Worm (Caenorhabditis elegans) whole organism, midembryonic: ENCODE data around the gene Y5F2A.4.

ENCODE experiments used
- T22C8.4 ChIP-seq: fragments of 200-800 bp; sonication (Bioruptor generic); IDR thresholded peaks from 2 replicates; pipeline ENCODE4 v1.3.6; 2022; ENCODE audit warnings: missing genetic modification characterization, missing compliant biosample characterization
- cog-1 ChIP-seq: sonication (generic microtip); optimal IDR thresholded peaks from 2 replicates; lab custom pipeline; 2016; ENCODE audit warnings: missing genetic modification characterization, missing compliant biosample characterization
- flt-1 ChIP-seq: fragments of 200-800 bp; sonication (Bioruptor generic); IDR thresholded peaks from 2 replicates; pipeline ENCODE4 v1.3.6; 2022; ENCODE audit warnings: missing genetic modification characterization, missing compliant biosample characterization
- klf-2 ChIP-seq: fragments of 200-800 bp; sonication (Bioruptor generic); conservative IDR thresholded peaks from 2 replicates; pipeline ENCODE4 v1.3.6; 2022; ENCODE audit warnings: missing genetic modification reagents, missing genetic modification characterization, missing compliant biosample characterization
- med-1 ChIP-seq: sonication (generic microtip); optimal IDR thresholded peaks from 2 replicates; lab custom pipeline; 2017; ENCODE audit warnings: missing genetic modification characterization, mild to moderate bottlenecking, missing compliant biosample characterization, antibody characterized with exemption, missing genetic modification reagents; ENCODE audit not compliant: insufficient read depth
- ref-1 ChIP-seq: fragments of 200-800 bp; sonication (Bioruptor generic); conservative IDR thresholded peaks from 2 replicates; pipeline ENCODE4 v1.3.6; 2022; ENCODE audit warnings: missing genetic modification reagents, missing genetic modification characterization, missing compliant biosample characterization
- tab-1 ChIP-seq: fragments of 200-800 bp; sonication (Bioruptor generic); IDR thresholded peaks from 2 replicates; pipeline ENCODE4 v1.3.6; 2022; ENCODE audit warnings: missing genetic modification characterization, missing compliant biosample characterization
- ztf-23 ChIP-seq: fragments of 200-800 bp; sonication (Bioruptor generic); IDR thresholded peaks from 2 replicates; pipeline ENCODE4 v1.3.6; 2022; ENCODE audit warnings: missing genetic modification reagents, missing genetic modification characterization, missing compliant biosample characterization
- ztf-29 ChIP-seq: fragments of 200-800 bp; sonication (Bioruptor generic); IDR thresholded peaks from 2 replicates; pipeline ENCODE4 v1.3.6; 2022; ENCODE audit warnings: missing genetic modification reagents, missing genetic modification characterization, missing compliant biosample characterization

The Y5F2A.4 gene

DNA sequence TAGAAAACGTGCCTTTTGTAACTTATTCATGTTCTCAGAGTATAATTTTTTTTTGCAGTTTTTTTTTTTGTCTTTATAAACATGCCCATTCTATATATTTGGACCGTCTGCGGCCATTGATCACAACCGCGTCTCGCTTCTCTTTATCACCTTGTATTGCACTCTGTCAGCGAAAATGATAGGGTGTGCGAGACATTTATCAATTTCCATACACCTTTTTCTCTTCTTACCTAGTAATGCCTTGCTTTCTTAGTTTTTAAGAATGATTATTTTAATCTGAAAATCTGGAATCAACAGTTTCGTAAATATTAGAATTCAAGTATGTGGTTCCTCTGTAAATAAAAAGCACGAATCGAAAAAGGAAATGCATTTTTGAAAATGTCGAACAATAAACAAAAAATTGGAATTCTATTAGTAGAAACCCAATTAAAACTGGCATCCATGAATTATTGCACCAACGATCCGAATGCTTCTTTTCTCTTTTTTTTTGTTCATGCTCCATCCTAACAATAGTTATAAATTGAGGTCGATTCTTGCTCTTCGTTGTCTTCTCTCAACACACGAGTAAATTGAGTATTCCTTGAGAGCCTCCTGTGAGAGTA lies 41.2 kb downstream of the Y5F2A.4 start:
- TF ChIP-seq med-1 (GFP tag; lab: Kevin White, UChicago) (no peak), ref-1 (no peak), cog-1 (tag; lab: Kevin White, UChicago) (no peak), klf-2 (no peak), ztf-23 (GFP tag; lab: Robert Waterston, UW) (no peak), flt-1 (GFP tag; lab: Robert Waterston, UW) (no peak), ztf-29 (GFP tag; lab: Robert Waterston, UW) (no peak), tab-1 (GFP tag; lab: Robert Waterston, UW) (no peak), T22C8.4 (no peak)

DNA sequence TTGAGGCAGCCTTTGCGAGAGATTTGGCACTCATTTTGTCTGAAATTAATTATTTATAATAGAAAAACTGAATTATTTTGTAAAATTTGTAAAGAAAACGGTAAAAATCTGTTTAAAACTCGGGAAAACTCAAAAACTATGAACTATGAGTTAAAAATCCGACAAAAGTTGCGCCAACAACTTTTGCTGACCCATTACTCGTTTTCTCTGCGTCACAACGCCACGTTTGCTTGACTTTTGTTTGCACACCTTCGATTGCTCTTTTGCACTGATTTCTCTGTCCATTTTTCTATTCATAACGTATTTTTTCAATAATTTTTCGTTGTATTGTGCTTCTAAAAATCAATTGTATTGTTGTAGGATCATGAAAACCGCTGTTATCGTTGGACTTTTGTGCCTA lies 42.2 kb downstream of the Y5F2A.4 start, which contains the start of gene fkb-1:
fkb-1 (plus strand) TSS at position 361 of the 400 bp plus-strand sequence.
- no peak for TF ChIP-seq tab-1 (GFP tag; lab: Robert Waterston, UW)

DNA sequence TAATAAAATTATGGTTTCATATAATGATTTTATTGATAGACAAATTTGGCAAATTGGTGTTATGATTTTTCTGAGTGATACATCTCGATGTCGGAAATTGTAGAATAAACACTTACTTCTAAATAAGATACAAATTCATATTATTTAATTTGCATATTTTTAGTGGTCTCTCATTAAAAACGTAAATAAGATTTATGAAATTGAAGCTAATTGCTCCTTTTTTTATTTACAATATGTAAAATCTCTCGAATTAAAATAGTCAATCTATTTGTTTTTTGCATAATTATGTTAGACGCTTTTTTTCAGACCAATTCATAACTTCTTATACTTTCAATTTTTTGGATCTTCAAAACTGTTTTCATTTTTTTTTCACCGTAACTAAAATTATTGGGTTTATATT lies 46.1 kb downstream of the Y5F2A.4 start, which contains the start of gene hrg-6:
hrg-6 (plus strand) TSS at position 301 of the 400 bp plus-strand sequence.
- TF ChIP-seq ref-1, result no peak
- no peak for TF ChIP-seq tab-1 (GFP tag; lab: Robert Waterston, UW)
- no peak for TF ChIP-seq klf-2
- no peak for TF ChIP-seq ztf-29 (GFP tag; lab: Robert Waterston, UW)
- TF ChIP-seq med-1 (GFP tag; lab: Kevin White, UChicago), result no peak
- no peak for TF ChIP-seq flt-1 (GFP tag; lab: Robert Waterston, UW)
- TF ChIP-seq T22C8.4, result no peak

DNA sequence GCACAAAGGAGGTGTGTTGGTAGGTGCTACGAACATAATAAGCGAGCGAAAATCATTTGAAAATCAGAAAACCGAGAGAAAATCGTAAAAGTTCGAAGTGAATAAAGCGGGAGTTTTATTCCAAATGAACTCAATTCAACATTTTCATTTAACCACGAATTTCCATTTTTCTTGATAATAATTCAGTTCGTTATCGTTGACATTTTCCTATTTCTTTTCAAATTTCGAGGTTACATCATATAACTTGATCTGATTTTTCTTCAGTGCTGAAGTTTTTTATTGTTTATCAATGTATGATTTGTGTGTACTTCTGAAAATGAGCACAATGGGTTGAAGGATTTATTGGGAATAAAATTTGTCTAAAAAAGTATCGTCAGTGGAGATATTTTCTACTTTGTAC lies 46.7 kb downstream of the Y5F2A.4 start:
- TF ChIP-seq tab-1 (GFP tag; lab: Robert Waterston, UW) (no peak), med-1 (GFP tag; lab: Kevin White, UChicago) (no peak), flt-1 (GFP tag; lab: Robert Waterston, UW) (no peak), cog-1 (tag; lab: Kevin White, UChicago) (no peak), ztf-23 (GFP tag; lab: Robert Waterston, UW) (no peak), ref-1 (no peak), klf-2 (no peak)

DNA sequence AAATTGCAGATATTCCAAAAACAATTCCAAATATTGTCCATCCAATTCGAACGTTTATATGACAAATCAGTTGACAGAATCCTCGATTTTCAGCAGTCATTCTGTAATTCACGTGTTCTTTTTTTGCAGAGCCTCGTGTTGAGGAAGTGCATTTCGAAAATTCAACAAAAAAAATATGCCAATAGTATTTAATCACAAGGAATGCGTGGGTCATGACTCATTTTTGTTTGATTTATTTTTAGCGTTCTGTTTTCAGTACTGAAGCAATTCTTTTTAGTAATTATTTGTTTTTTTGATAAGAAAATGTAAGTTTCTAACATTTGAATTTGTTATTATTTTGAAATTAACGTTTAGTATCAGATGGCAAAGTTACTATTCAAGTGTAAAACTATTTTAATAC lies 47.5 kb downstream of the Y5F2A.4 start, which contains the start of gene hrg-4:
hrg-4 (minus strand) TSS at position 101 of the 400 bp plus-strand sequence.
- TF ChIP-seq flt-1 (GFP tag; lab: Robert Waterston, UW), result no peak
- no peak for TF ChIP-seq ref-1
- no peak for TF ChIP-seq ztf-29 (GFP tag; lab: Robert Waterston, UW)
- TF ChIP-seq cog-1 (tag; lab: Kevin White, UChicago), result no peak
- TF ChIP-seq ztf-23 (GFP tag; lab: Robert Waterston, UW), result no peak
- TF ChIP-seq tab-1 (GFP tag; lab: Robert Waterston, UW), result no peak
- TF ChIP-seq T22C8.4, result no peak
- no peak for TF ChIP-seq med-1 (GFP tag; lab: Kevin White, UChicago)
- TF ChIP-seq klf-2, result no peak

DNA sequence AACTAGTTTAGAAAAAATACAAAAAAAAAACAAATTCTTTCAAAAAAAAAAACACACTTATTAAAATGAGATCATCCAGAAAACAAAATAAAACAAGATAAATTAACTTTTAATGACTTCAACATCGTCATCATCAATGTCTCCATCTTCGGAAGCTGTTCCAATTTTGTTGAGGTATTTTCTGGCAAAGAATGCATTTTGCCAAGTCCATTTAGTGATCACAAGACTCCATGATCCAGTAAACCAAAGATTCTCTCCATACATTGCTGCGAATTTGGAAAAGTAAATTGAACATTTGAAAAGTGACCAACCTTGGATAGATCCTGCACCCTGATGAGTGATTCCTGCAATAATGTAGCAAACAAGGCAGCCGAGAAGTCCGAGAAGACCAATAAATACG lies 48.3 kb downstream of the Y5F2A.4 start:
- no peak for TF ChIP-seq cog-1 (tag; lab: Kevin White, UChicago)
- TF ChIP-seq ztf-29 (GFP tag; lab: Robert Waterston, UW), result no peak
- no peak for TF ChIP-seq flt-1 (GFP tag; lab: Robert Waterston, UW)
- no peak for TF ChIP-seq ref-1
- no peak for TF ChIP-seq klf-2
- TF ChIP-seq T22C8.4, result no peak
- no peak for TF ChIP-seq med-1 (GFP tag; lab: Kevin White, UChicago)
- no peak for TF ChIP-seq ztf-23 (GFP tag; lab: Robert Waterston, UW)
- TF ChIP-seq tab-1 (GFP tag; lab: Robert Waterston, UW), result no peak

DNA sequence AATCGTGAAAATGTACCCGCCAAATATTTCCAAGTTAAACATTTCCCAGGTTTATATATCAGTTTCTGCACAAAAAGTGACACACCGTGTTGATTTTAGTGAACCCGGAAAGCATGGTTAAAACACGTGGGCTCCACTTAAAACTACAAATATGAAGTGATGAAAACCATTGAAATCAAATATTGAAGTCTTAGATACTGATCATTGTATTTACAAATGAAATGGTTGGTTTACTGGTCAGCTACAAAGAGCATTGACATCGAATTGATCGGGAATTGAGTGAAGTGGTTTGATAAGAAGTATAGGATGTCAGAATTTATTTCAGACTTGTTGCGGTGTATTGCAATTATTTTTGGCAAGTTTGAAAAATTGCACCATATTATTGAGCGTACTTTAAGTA lies 49.0 kb downstream of the Y5F2A.4 start, which contains the start of gene hrg-5:
hrg-5 (minus strand) TSS at position 17 of the 400 bp plus-strand sequence.
- TF ChIP-seq T22C8.4 (no peak), cog-1 (tag; lab: Kevin White, UChicago) (no peak), ztf-29 (GFP tag; lab: Robert Waterston, UW) (no peak), flt-1 (GFP tag; lab: Robert Waterston, UW) (no peak), ref-1 (no peak), klf-2 (no peak), ztf-23 (GFP tag; lab: Robert Waterston, UW) (no peak), tab-1 (GFP tag; lab: Robert Waterston, UW) (no peak), med-1 (GFP tag; lab: Kevin White, UChicago) (no peak)

DNA sequence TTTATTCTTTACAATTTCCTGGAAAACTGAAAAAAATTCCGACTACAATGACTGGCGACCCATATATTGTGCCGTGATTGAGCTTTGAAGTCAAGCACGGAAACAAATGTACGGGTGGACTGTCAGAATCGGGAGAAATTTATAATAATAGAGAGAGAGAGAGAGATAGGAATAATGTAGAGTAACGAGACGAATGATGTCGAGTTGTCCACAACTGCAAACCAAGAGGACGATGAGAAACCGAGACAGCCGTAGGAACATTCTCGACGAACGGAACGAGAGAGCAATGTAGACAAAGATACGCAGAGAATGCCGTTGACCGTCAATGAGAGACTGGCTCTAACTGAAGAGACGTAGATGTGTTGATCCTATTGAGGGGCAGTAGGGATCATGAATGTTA lies 50.8 kb downstream of the Y5F2A.4 start:
- TF ChIP-seq tab-1 (GFP tag; lab: Robert Waterston, UW) (no peak), cog-1 (tag; lab: Kevin White, UChicago) (peak; percentile 76), ref-1 (no peak), klf-2 (no peak), flt-1 (GFP tag; lab: Robert Waterston, UW) (peak; percentile 76; the same call in 1 of the 2 replicates), med-1 (GFP tag; lab: Kevin White, UChicago) (no peak)

DNA sequence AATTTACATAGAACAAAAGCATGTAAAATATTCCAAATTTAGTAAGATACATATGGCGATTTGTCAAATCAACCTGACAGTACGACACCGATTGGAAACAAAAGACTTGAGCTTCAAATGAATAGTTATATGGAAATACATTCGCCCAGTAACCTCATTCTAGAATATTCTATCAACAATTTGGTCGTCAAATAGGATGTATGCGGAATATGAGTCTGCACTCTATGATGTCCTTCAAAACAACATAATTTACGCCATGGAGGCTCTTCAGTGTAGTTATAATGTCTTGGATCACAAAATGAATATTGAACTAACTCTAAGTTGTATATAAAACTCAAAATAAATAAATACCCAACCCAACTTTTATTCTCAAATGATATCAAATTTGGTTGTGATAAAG lies 51.7 kb downstream of the Y5F2A.4 start:
- TF ChIP-seq flt-1 (GFP tag; lab: Robert Waterston, UW) (no peak), ztf-29 (GFP tag; lab: Robert Waterston, UW) (no peak), med-1 (GFP tag; lab: Kevin White, UChicago) (no peak), T22C8.4 (0 out of 2 replicates have a peak, but pooled peaks have one; percentile 11), klf-2 (no peak)
